Worm (Caenorhabditis elegans) whole organism, L1 larva: ENCODE measurements around the gene F21C10.7.

Source experiments
- ama-1 ChIP-seq: fragments of 150-350 bp; optimal IDR thresholded peaks from 2 replicates; lab custom pipeline; 2014
- blmp-1 ChIP-seq: fragments of 150-350 bp; optimal IDR thresholded peaks from 2 replicates; lab custom pipeline; 2014; ENCODE audit warnings: missing biosample characterization, missing genetic modification characterization
- ceh-8 ChIP-seq: fragments of 200-800 bp; sonication (Bioruptor generic); optimal IDR thresholded peaks from 2 replicates; lab custom pipeline; 2018; ENCODE audit warnings: mild to moderate bottlenecking, missing genetic modification characterization, moderate library complexity, missing compliant biosample characterization
- ceh-82 ChIP-seq, 3 experiments: fragments of 150-350 bp in 1 of 3; sonication (generic microtip) in 2 of 3; optimal IDR thresholded peaks; 2 replicates each; lab custom pipeline; 2014 to 2017; ENCODE audit warnings: missing biosample characterization in 3 of 3, missing genetic modification characterization in 3 of 3
- ceh-88 ChIP-seq: fragments of 200-800 bp; sonication (Bioruptor generic); IDR thresholded peaks from 2 replicates; pipeline ENCODE4 v1.3.6; 2022; ENCODE audit warnings: missing genetic modification characterization, missing compliant biosample characterization
- ces-1 ChIP-seq: fragments of 150-350 bp; optimal IDR thresholded peaks from 2 replicates; lab custom pipeline; 2014; ENCODE audit warnings: missing biosample characterization, missing genetic modification reagents, missing genetic modification characterization
- efl-1 ChIP-seq, 4 experiments: fragments of 150-350 bp; optimal IDR thresholded peaks in 3 of 4; peaks in 1 of 4; 1 replicate in 1 of 4; 2 replicates in 3 of 4; lab custom pipeline; 2014; ENCODE audit warnings: missing biosample characterization in 2 of 4, missing genetic modification characterization in 2 of 4, missing genetic modification reagents in 2 of 4
- efl-3 ChIP-seq: fragments of 200-800 bp; sonication (Bioruptor generic); optimal IDR thresholded peaks from 2 replicates; lab custom pipeline; 2018; ENCODE audit warnings: mild to moderate bottlenecking, missing genetic modification characterization, missing compliant biosample characterization
- egl-13 ChIP-seq: sonication (generic microtip); optimal IDR thresholded peaks from 2 replicates; lab custom pipeline; 2016; ENCODE audit warnings: missing genotype, missing genetic modification reagents, missing genetic modification characterization, missing compliant biosample characterization
- elt-2 ChIP-seq: sonication (generic microtip); optimal IDR thresholded peaks from 2 replicates; lab custom pipeline; 2016; ENCODE audit warnings: missing genetic modification characterization, mild to moderate bottlenecking, inconsistent platforms, missing compliant biosample characterization, missing genetic modification reagents
- elt-3 ChIP-seq, 6 experiments: fragments of 150-350 bp in 1 of 6; sonication (generic microtip); optimal IDR thresholded peaks; 2 replicates each; lab custom pipeline; 2017 to 2018; ENCODE audit warnings: missing biosample characterization in 6 of 6, missing genetic modification characterization in 6 of 6, inconsistent platforms in 1 of 6
- fkh-10 ChIP-seq: sonication (generic microtip); optimal IDR thresholded peaks from 2 replicates; lab custom pipeline; 2017; ENCODE audit warnings: missing biosample characterization, missing genetic modification reagents, missing genetic modification characterization
- fkh-4 ChIP-seq: sonication (generic microtip); optimal IDR thresholded peaks from 2 replicates; lab custom pipeline; 2016; ENCODE audit warnings: missing compliant biosample characterization, missing genetic modification characterization, borderline replicate concordance
- fos-1 ChIP-seq: fragments of 150-350 bp; optimal IDR thresholded peaks from 2 replicates; lab custom pipeline; 2014; ENCODE audit warnings: missing biosample characterization, missing genetic modification characterization
- hlh-17 ChIP-seq: fragments of 200-800 bp; sonication (Bioruptor generic); optimal IDR thresholded peaks from 2 replicates; lab custom pipeline; 2018; ENCODE audit warnings: missing genetic modification characterization, mild to moderate bottlenecking, missing compliant biosample characterization, moderate library complexity, borderline replicate concordance
- hlh-4 ChIP-seq: sonication (generic microtip); optimal IDR thresholded peaks from 2 replicates; lab custom pipeline; 2016; ENCODE audit warnings: mild to moderate bottlenecking, missing genetic modification characterization, missing compliant biosample characterization
- hpl-2 ChIP-seq: fragments of 150-350 bp; optimal IDR thresholded peaks from 2 replicates; lab custom pipeline; 2014; ENCODE audit warnings: missing biosample characterization, missing genetic modification reagents, missing genetic modification characterization
- irx-1 ChIP-seq: sonication (generic microtip); optimal IDR thresholded peaks from 2 replicates; lab custom pipeline; 2016; ENCODE audit warnings: missing genetic modification characterization, missing compliant biosample characterization
- jun-1 ChIP-seq: fragments of 150-350 bp; optimal IDR thresholded peaks from 2 replicates; lab custom pipeline; 2014; ENCODE audit warnings: missing biosample characterization, missing genetic modification reagents, missing genetic modification characterization
- lin-13 ChIP-seq: fragments of 150-350 bp; optimal IDR thresholded peaks from 2 replicates; lab custom pipeline; 2014; ENCODE audit warnings: missing biosample characterization, missing genetic modification reagents, missing genetic modification characterization
- lin-14 ChIP-seq: fragments of 200-800 bp; sonication (Bioruptor generic); optimal IDR thresholded peaks from 2 replicates; lab custom pipeline; 2018; ENCODE audit warnings: mild to moderate bottlenecking, missing genetic modification characterization, moderate library complexity, missing compliant biosample characterization
- lin-15B ChIP-seq: fragments of 150-350 bp; sonication (generic microtip); optimal IDR thresholded peaks from 3 replicates; lab custom pipeline; 2014; ENCODE audit warnings: missing biosample characterization, missing genetic modification characterization
- lir-3 ChIP-seq: sonication (generic microtip); optimal IDR thresholded peaks from 2 replicates; lab custom pipeline; 2016; ENCODE audit warnings: mild to moderate bottlenecking, missing genetic modification characterization, moderate library complexity, missing compliant biosample characterization; ENCODE audit not compliant: poor library complexity
- mef-2 ChIP-seq: fragments of 150-350 bp; optimal IDR thresholded peaks from 2 replicates; lab custom pipeline; 2014; ENCODE audit warnings: missing biosample characterization, missing genetic modification characterization
- nhr-11 ChIP-seq: fragments of 150-350 bp; optimal IDR thresholded peaks from 2 replicates; lab custom pipeline; 2014; ENCODE audit warnings: missing biosample characterization, missing genetic modification characterization
- nhr-20 ChIP-seq: sonication (generic microtip); optimal IDR thresholded peaks from 2 replicates; lab custom pipeline; 2016; ENCODE audit warnings: mild to moderate bottlenecking, missing genetic modification characterization, missing compliant biosample characterization
- nhr-237 ChIP-seq: fragments of 150-350 bp; optimal IDR thresholded peaks from 2 replicates; lab custom pipeline; 2014; ENCODE audit warnings: missing biosample characterization, missing genetic modification characterization
- nhr-47 ChIP-seq: sonication (generic microtip); optimal IDR thresholded peaks from 2 replicates; lab custom pipeline; 2016; ENCODE audit warnings: mild to moderate bottlenecking, missing genetic modification characterization, moderate library complexity, missing compliant biosample characterization
- nhr-71 ChIP-seq: sonication (generic microtip); optimal IDR thresholded peaks from 2 replicates; lab custom pipeline; 2016; ENCODE audit warnings: mild to moderate bottlenecking, missing genetic modification characterization, moderate library complexity, missing compliant biosample characterization
- nhr-76 ChIP-seq: sonication (generic microtip); optimal IDR thresholded peaks from 2 replicates; lab custom pipeline; 2017; ENCODE audit warnings: missing biosample characterization, missing genetic modification characterization
- nhr-77 ChIP-seq: fragments of 150-350 bp; optimal IDR thresholded peaks from 2 replicates; lab custom pipeline; 2014; ENCODE audit warnings: missing biosample characterization, missing genetic modification characterization
- nhr-85 ChIP-seq: sonication (generic microtip); peaks from one replicate; lab custom pipeline; 2016; ENCODE audit warnings: missing genetic modification characterization, inconsistent platforms, missing compliant biosample characterization
- nhr-90 ChIP-seq: sonication (generic microtip); optimal IDR thresholded peaks from 2 replicates; lab custom pipeline; 2016; ENCODE audit warnings: mild to moderate bottlenecking, missing genetic modification characterization, missing compliant biosample characterization; ENCODE audit not compliant: poor library complexity
- pax-3 ChIP-seq: fragments of 200-800 bp; sonication (Bioruptor generic); optimal IDR thresholded peaks from 2 replicates; lab custom pipeline; 2018; ENCODE audit warnings: mild to moderate bottlenecking, missing genetic modification characterization, moderate library complexity, missing compliant biosample characterization
- snpc-4 ChIP-seq: fragments of 150-350 bp; optimal IDR thresholded peaks from 2 replicates; lab custom pipeline; 2014; ENCODE audit warnings: missing biosample characterization, missing genetic modification characterization
- sox-4 ChIP-seq: sonication (generic microtip); optimal IDR thresholded peaks from 2 replicates; lab custom pipeline; 2016; ENCODE audit warnings: missing genetic modification characterization, missing compliant biosample characterization
- swsn-7 ChIP-seq: sonication (generic microtip); optimal IDR thresholded peaks from 2 replicates; lab custom pipeline; 2016; ENCODE audit warnings: missing genetic modification characterization, missing compliant biosample characterization
- unc-130 ChIP-seq: fragments of 150-350 bp; optimal IDR thresholded peaks from 2 replicates; lab custom pipeline; 2017; ENCODE audit warnings: missing biosample characterization, missing genetic modification characterization, inconsistent platforms
- unc-30 ChIP-seq: sonication (generic microtip); optimal IDR thresholded peaks from 2 replicates; lab custom pipeline; 2017; ENCODE audit warnings: missing biosample characterization, missing genetic modification characterization
- unc-62 ChIP-seq: fragments of 150-350 bp; optimal IDR thresholded peaks from 2 replicates; lab custom pipeline; 2014; ENCODE audit warnings: missing biosample characterization, missing genetic modification reagents, missing genetic modification characterization
- unc-86 ChIP-seq: sonication (generic microtip); optimal IDR thresholded peaks from 2 replicates; lab custom pipeline; 2016; ENCODE audit warnings: missing genetic modification characterization, missing compliant biosample characterization
- zip-4 ChIP-seq: fragments of 200-800 bp; sonication (Bioruptor generic); optimal IDR thresholded peaks from 2 replicates; lab custom pipeline; 2018; ENCODE audit warnings: mild to moderate bottlenecking, missing genetic modification characterization, moderate library complexity, missing compliant biosample characterization
- ztf-11 ChIP-seq, 2 experiments: sonication (generic microtip); optimal IDR thresholded peaks; 2 replicates each; lab custom pipeline; 2016 to 2017; ENCODE audit warnings: missing genetic modification characterization in 2 of 2, missing biosample characterization in 1 of 2, missing compliant biosample characterization in 1 of 2
- ztf-4 ChIP-seq: fragments of 150-350 bp; optimal IDR thresholded peaks from 2 replicates; lab custom pipeline; 2014; ENCODE audit warnings: missing biosample characterization, missing genetic modification characterization

The F21C10.7 gene

DNA sequence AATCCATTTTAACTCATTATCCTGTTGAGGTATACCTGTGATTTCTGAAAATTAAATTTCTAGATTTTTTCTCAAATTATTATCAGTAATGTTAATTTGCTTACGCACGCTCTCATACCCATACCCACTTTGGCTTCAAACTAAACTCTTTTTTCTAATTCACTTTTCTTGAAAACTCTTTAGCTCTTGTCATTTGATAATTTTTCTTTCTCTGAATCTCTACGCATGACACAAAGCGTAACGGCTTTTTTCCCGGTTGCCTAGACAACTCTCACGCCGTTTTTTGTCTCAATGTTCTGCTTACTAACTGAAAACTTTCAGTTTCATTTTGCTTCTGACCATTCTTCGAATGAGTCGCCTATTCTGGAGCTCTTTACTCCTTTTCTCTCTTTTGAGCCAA, 21.4 kb downstream of the F21C10.7 start, which contains the start of gene B0222.1 (continued):
- TF ChIP-seq nhr-90 (tag; lab: Kevin White, UChicago), result no peak
- no peak for TF ChIP-seq nhr-77 (tag; lab: Kevin White, UChicago)
- TF ChIP-seq swsn-7 (tag; lab: Kevin White, UChicago), result peak; percentile 3
- TF ChIP-seq unc-130 (tag; lab: Kevin White, UChicago), result no peak
- TF ChIP-seq ceh-88 (GFP tag; lab: Robert Waterston, UW), result no peak
- no peak for TF ChIP-seq lir-3 (tag; lab: Kevin White, UChicago)
- TF ChIP-seq efl-3 (GFP tag; lab: Kevin White, UChicago), result no peak
- no peak for TF ChIP-seq fkh-10
- no peak for TF ChIP-seq fkh-4
- no peak for TF ChIP-seq nhr-76 (tag; lab: Kevin White, UChicago)
- TF ChIP-seq ztf-11 (tag; optimal IDR thresholded peaks at IDR 0.05; lab: Kevin White, UChicago), result no peak
- TF ChIP-seq hlh-17 (GFP tag; lab: Kevin White, UChicago), result no peak
- TF ChIP-seq nhr-85 (tag; lab: Kevin White, UChicago), result no peak
- no peak for TF ChIP-seq unc-62

DNA sequence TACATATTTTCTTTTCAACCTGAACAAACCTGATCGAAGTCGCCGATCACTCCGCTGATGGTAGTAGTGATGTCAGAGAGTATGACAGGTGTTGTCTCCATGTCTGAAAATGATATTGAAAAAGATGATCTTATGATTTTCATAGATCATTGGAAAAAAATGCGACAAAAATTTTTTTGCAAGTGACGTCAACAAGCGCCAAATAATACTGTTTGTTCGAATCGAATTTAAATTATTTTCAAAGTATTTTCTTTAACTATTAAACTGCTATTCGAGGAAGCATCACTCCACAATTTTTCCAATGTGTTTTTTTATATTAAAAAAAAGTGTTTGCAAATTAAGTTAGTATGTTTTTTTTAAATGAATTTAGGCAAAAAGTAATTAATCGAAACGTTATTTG, 25.1 kb downstream of the F21C10.7 start, which contains the start of gene pitr-2:
Gene pitr-2, minus strand, starts transcription at position 101 of the 400 bp plus-strand sequence.
- TF ChIP-seq blmp-1, result no peak
- TF ChIP-seq fos-1 (tag; lab: Kevin White, UChicago), result no peak
- TF ChIP-seq ceh-8, result no peak

ce11 chrV:9141297-9141696, 28.7 kb downstream of the F21C10.7 start, which contains the start of gene pitr-3:
Gene pitr-3, minus strand, starts transcription at chrV:9141397.
- TF ChIP-seq ztf-4 (tag; lab: Kevin White, UChicago) (no peak), ces-1 (GFP tag; lab: Kevin White, UChicago) (no peak), zip-4 (GFP tag; lab: Kevin White, UChicago) (no peak), nhr-47 (tag; lab: Kevin White, UChicago) (no peak), nhr-71 (tag; lab: Kevin White, UChicago) (no peak), fkh-10 (no peak), hpl-2 (GFP tag; lab: Kevin White, UChicago) (no peak), nhr-20 (tag; lab: Kevin White, UChicago) (no peak), hlh-4 (tag; lab: Kevin White, UChicago) (no peak), sox-4 (no peak)

DNA sequence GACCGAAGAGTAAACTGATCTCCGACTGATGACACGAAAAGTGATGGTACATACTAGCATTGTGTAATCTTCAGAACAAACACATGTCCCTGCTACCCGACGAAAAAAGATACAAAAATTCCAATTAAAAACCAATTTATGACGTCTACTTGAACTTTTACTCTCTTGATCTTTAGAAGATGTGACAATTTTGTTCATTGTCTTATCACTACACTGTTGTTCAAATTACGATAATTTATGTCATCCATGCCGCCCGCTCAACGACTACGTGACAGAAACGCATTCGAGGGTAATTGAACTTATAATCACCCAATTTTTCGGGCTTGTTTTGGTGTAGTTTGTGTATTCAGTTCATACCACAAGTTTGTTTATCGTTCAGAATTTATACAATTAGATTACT, 31.3 kb downstream of the F21C10.7 start:
- no peak for TF ChIP-seq efl-1 (optimal IDR thresholded peaks at IDR 0.05; lab: Kevin White, UChicago)
- peak in 1 of 2 experiments; percentile 73 for TF ChIP-seq efl-1 (GFP tag; optimal IDR thresholded peaks at IDR 0.05 in 1 of 2; lab: Kevin White, UChicago)
- TF ChIP-seq nhr-20 (tag; lab: Kevin White, UChicago), result peak; percentile 74
- TF ChIP-seq nhr-71 (tag; lab: Kevin White, UChicago), result peak; percentile 14
- TF ChIP-seq irx-1, result no peak
- no peak for TF ChIP-seq unc-30 (tag; lab: Kevin White, UChicago)
- no peak for TF ChIP-seq nhr-237 (tag; lab: Kevin White, UChicago)
- TF ChIP-seq elt-3 (tag; optimal IDR thresholded peaks at IDR 0.05; lab: Kevin White, UChicago), result peak in 2 of 6 experiments; percentile 15 to 53
- peak; percentile 27 for TF ChIP-seq nhr-85 (tag; lab: Kevin White, UChicago)
- TF ChIP-seq lin-14 (GFP tag; lab: Kevin White, UChicago), result peak; percentile 19
- TF ChIP-seq egl-13, result no peak
- no peak for TF ChIP-seq unc-62
- peak; percentile 60 for TF ChIP-seq blmp-1

DNA sequence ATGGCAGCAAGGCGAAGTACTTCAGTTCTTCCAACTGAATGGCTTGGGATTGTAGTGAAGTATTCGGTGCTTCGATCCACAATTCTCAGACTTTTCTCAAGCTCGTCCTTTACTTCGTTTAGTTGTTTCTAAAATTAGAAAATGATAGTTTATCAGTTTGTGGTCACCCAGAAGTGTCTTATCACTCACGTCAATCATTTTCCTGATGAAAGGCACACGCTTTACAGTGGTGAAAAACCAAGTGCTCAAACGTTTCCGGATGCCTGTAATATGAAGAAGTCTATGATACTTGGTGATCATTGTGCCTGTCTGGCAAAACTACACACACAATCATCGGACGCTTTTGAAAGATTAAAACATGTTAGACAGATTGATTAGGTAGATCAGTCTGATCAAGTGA, 33.6 kb downstream of the F21C10.7 start:
- TF ChIP-seq nhr-76 (tag; lab: Kevin White, UChicago) (no peak), lin-13 (no peak), nhr-90 (tag; lab: Kevin White, UChicago) (no peak), jun-1 (tag; lab: Kevin White, UChicago) (no peak), pax-3 (no peak), efl-1 (optimal IDR thresholded peaks at IDR 0.05; lab: Kevin White, UChicago) (no peak), efl-1 (GFP tag; optimal IDR thresholded peaks at IDR 0.05 in 1 of 2; lab: Kevin White, UChicago) (peak in 1 of 2 experiments; percentile 70), mef-2 (tag; lab: Kevin White, UChicago) (no peak), unc-86 (no peak), fos-1 (tag; lab: Kevin White, UChicago) (no peak), fkh-10 (no peak), snpc-4 (tag; lab: Kevin White, UChicago) (no peak), nhr-85 (tag; lab: Kevin White, UChicago) (peak; percentile 23), nhr-11 (no peak), ama-1 (lab: Kevin White, UChicago) (no peak), ceh-8 (no peak), ceh-82 (tag; optimal IDR thresholded peaks at IDR 0.05; lab: Kevin White, UChicago) (no peak), elt-2 (peak; percentile 90), lin-15B (tag; lab: Kevin White, UChicago) (no peak), unc-130 (tag; lab: Kevin White, UChicago) (no peak)
